Worm (Caenorhabditis elegans) whole organism, L1 larva: ENCODE measurements around the gene npl-10.

Experiments
- C04F5.9 ChIP-seq: sonication (generic microtip); optimal IDR thresholded peaks from 2 replicates; lab custom pipeline; 2016; ENCODE audit warnings: missing genetic modification characterization, missing compliant biosample characterization
- C16A3.4 ChIP-seq: fragments of 150-350 bp; optimal IDR thresholded peaks from 2 replicates; lab custom pipeline; 2014; ENCODE audit warnings: missing biosample characterization, missing genetic modification characterization
- F16B12.6 ChIP-seq: fragments of 150-350 bp; optimal IDR thresholded peaks from 2 replicates; lab custom pipeline; 2014; ENCODE audit warnings: missing biosample characterization, missing genetic modification characterization
- Y116A8C.19 ChIP-seq: sonication (generic microtip); optimal IDR thresholded peaks from 2 replicates; lab custom pipeline; 2016; ENCODE audit warnings: missing compliant biosample characterization, missing genetic modification characterization, borderline replicate concordance
- aha-1 ChIP-seq: fragments of 150-350 bp; optimal IDR thresholded peaks from 2 replicates; lab custom pipeline; 2014; ENCODE audit warnings: missing biosample characterization, missing genetic modification characterization
- alr-1 ChIP-seq: fragments of 200-800 bp; sonication (Bioruptor generic); optimal IDR thresholded peaks from 2 replicates; lab custom pipeline; 2018; ENCODE audit warnings: borderline replicate concordance, mild to moderate bottlenecking, missing genetic modification characterization, missing compliant biosample characterization
- aly-2 ChIP-seq: fragments of 150-350 bp; optimal IDR thresholded peaks from 2 replicates; lab custom pipeline; 2014; ENCODE audit warnings: missing biosample characterization, missing genetic modification characterization
- blmp-1 ChIP-seq: fragments of 150-350 bp; optimal IDR thresholded peaks from 2 replicates; lab custom pipeline; 2014; ENCODE audit warnings: missing biosample characterization, missing genetic modification characterization
- ceh-63 ChIP-seq: fragments of 200-800 bp; sonication (Bioruptor generic); optimal IDR thresholded peaks from 2 replicates; lab custom pipeline; 2018; ENCODE audit warnings: mild to moderate bottlenecking, missing genetic modification characterization, missing compliant biosample characterization
- ceh-8 ChIP-seq: fragments of 200-800 bp; sonication (Bioruptor generic); optimal IDR thresholded peaks from 2 replicates; lab custom pipeline; 2018; ENCODE audit warnings: mild to moderate bottlenecking, missing genetic modification characterization, moderate library complexity, missing compliant biosample characterization
- ceh-88 ChIP-seq: fragments of 200-800 bp; sonication (Bioruptor generic); IDR thresholded peaks from 2 replicates; pipeline ENCODE4 v1.3.6; 2022; ENCODE audit warnings: missing genetic modification characterization, missing compliant biosample characterization
- ces-1 ChIP-seq: fragments of 150-350 bp; optimal IDR thresholded peaks from 2 replicates; lab custom pipeline; 2014; ENCODE audit warnings: missing biosample characterization, missing genetic modification reagents, missing genetic modification characterization
- dsc-1 ChIP-seq: sonication (generic microtip); optimal IDR thresholded peaks from 2 replicates; lab custom pipeline; 2016; ENCODE audit warnings: mild to moderate bottlenecking, missing genetic modification characterization, missing compliant biosample characterization
- efl-1 ChIP-seq, 4 experiments: fragments of 150-350 bp; optimal IDR thresholded peaks in 3 of 4; peaks in 1 of 4; 1 replicate in 1 of 4; 2 replicates in 3 of 4; lab custom pipeline; 2014; ENCODE audit warnings: missing biosample characterization in 2 of 4, missing genetic modification characterization in 2 of 4, missing genetic modification reagents in 2 of 4
- elt-2 ChIP-seq: sonication (generic microtip); optimal IDR thresholded peaks from 2 replicates; lab custom pipeline; 2016; ENCODE audit warnings: missing genetic modification characterization, mild to moderate bottlenecking, inconsistent platforms, missing compliant biosample characterization, missing genetic modification reagents
- ets-5 ChIP-seq: fragments of 200-800 bp; sonication (Bioruptor generic); IDR thresholded peaks from 2 replicates; pipeline ENCODE4 v1.3.6; 2022; ENCODE audit warnings: missing genetic modification characterization, missing compliant biosample characterization
- isw-1 ChIP-seq: fragments of 200-800 bp; sonication (Bioruptor generic); IDR thresholded peaks from 2 replicates; pipeline ENCODE4 v1.3.6; 2022; ENCODE audit warnings: missing genetic modification characterization, missing compliant biosample characterization
- jun-1 ChIP-seq: fragments of 150-350 bp; optimal IDR thresholded peaks from 2 replicates; lab custom pipeline; 2014; ENCODE audit warnings: missing biosample characterization, missing genetic modification reagents, missing genetic modification characterization
- lin-13 ChIP-seq: fragments of 150-350 bp; optimal IDR thresholded peaks from 2 replicates; lab custom pipeline; 2014; ENCODE audit warnings: missing biosample characterization, missing genetic modification reagents, missing genetic modification characterization
- lin-14 ChIP-seq: fragments of 200-800 bp; sonication (Bioruptor generic); optimal IDR thresholded peaks from 2 replicates; lab custom pipeline; 2018; ENCODE audit warnings: mild to moderate bottlenecking, missing genetic modification characterization, moderate library complexity, missing compliant biosample characterization
- mab-9 ChIP-seq: fragments of 200-800 bp; sonication (Bioruptor generic); IDR thresholded peaks from 2 replicates; pipeline ENCODE4 v1.3.6; 2022; ENCODE audit warnings: missing genetic modification reagents, missing genetic modification characterization, missing compliant biosample characterization
- nhr-28 ChIP-seq: fragments of 150-350 bp; optimal IDR thresholded peaks from 2 replicates; lab custom pipeline; 2014; ENCODE audit warnings: missing biosample characterization, missing genetic modification characterization
- nhr-47 ChIP-seq: sonication (generic microtip); optimal IDR thresholded peaks from 2 replicates; lab custom pipeline; 2016; ENCODE audit warnings: mild to moderate bottlenecking, missing genetic modification characterization, moderate library complexity, missing compliant biosample characterization
- nhr-71 ChIP-seq: sonication (generic microtip); optimal IDR thresholded peaks from 2 replicates; lab custom pipeline; 2016; ENCODE audit warnings: mild to moderate bottlenecking, missing genetic modification characterization, moderate library complexity, missing compliant biosample characterization
- nhr-77 ChIP-seq: fragments of 150-350 bp; optimal IDR thresholded peaks from 2 replicates; lab custom pipeline; 2014; ENCODE audit warnings: missing biosample characterization, missing genetic modification characterization
- nhr-84 ChIP-seq: sonication (generic microtip); optimal IDR thresholded peaks from 2 replicates; lab custom pipeline; 2017; ENCODE audit warnings: missing biosample characterization, missing genetic modification characterization
- nhr-90 ChIP-seq: sonication (generic microtip); optimal IDR thresholded peaks from 2 replicates; lab custom pipeline; 2016; ENCODE audit warnings: mild to moderate bottlenecking, missing genetic modification characterization, missing compliant biosample characterization; ENCODE audit not compliant: poor library complexity
- pax-3 ChIP-seq: fragments of 200-800 bp; sonication (Bioruptor generic); optimal IDR thresholded peaks from 2 replicates; lab custom pipeline; 2018; ENCODE audit warnings: mild to moderate bottlenecking, missing genetic modification characterization, moderate library complexity, missing compliant biosample characterization
- rnt-1 ChIP-seq: sonication (generic microtip); optimal IDR thresholded peaks from 2 replicates; lab custom pipeline; 2016; ENCODE audit warnings: mild to moderate bottlenecking, missing genetic modification characterization, moderate library complexity, missing compliant biosample characterization
- snpc-4 ChIP-seq: fragments of 150-350 bp; optimal IDR thresholded peaks from 2 replicates; lab custom pipeline; 2014; ENCODE audit warnings: missing biosample characterization, missing genetic modification characterization
- snu-23 ChIP-seq: sonication (generic microtip); optimal IDR thresholded peaks from 2 replicates; lab custom pipeline; 2016; ENCODE audit warnings: missing genetic modification characterization, missing compliant biosample characterization
- unc-62 ChIP-seq: fragments of 150-350 bp; optimal IDR thresholded peaks from 2 replicates; lab custom pipeline; 2014; ENCODE audit warnings: missing biosample characterization, missing genetic modification reagents, missing genetic modification characterization
- unc-98 ChIP-seq: fragments of 200-800 bp; sonication (Bioruptor generic); IDR thresholded peaks from 2 replicates; pipeline ENCODE4 v1.3.6; 2022; ENCODE audit warnings: missing genetic modification characterization, missing compliant biosample characterization
- zip-4 ChIP-seq: fragments of 200-800 bp; sonication (Bioruptor generic); optimal IDR thresholded peaks from 2 replicates; lab custom pipeline; 2018; ENCODE audit warnings: mild to moderate bottlenecking, missing genetic modification characterization, moderate library complexity, missing compliant biosample characterization
- ztf-11 ChIP-seq, 2 experiments: sonication (generic microtip); optimal IDR thresholded peaks; 2 replicates each; lab custom pipeline; 2016 to 2017; ENCODE audit warnings: missing genetic modification characterization in 2 of 2, missing biosample characterization in 1 of 2, missing compliant biosample characterization in 1 of 2
- ztf-4 ChIP-seq: fragments of 150-350 bp; optimal IDR thresholded peaks from 2 replicates; lab custom pipeline; 2014; ENCODE audit warnings: missing biosample characterization, missing genetic modification characterization

Gene npl-10

ce11 chrIII:3907587-3907986 lies 28.1 kb downstream of the npl-10 start, which contains the start of gene mmcm-1:
Gene mmcm-1 (minus strand): TSS chrIII:3907687.
- TF ChIP-seq efl-1 (optimal IDR thresholded peaks at IDR 0.05; lab: Kevin White, UChicago) (no peak), efl-1 (GFP tag; optimal IDR thresholded peaks at IDR 0.05 in 1 of 2; lab: Kevin White, UChicago) (no peak), nhr-71 (no peak), isw-1 (GFP tag; lab: Robert Waterston, UW) (no peak), elt-2 (tag; lab: Kevin White, UChicago) (no peak), snpc-4 (tag; lab: Kevin White, UChicago) (no peak), ztf-4 (tag; lab: Kevin White, UChicago) (no peak), F16B12.6 (tag; lab: Kevin White, UChicago) (no peak), aly-2 (tag; lab: Kevin White, UChicago) (no peak), blmp-1 (tag; lab: Kevin White, UChicago) (no peak), mab-9 (no peak), C16A3.4 (tag; lab: Kevin White, UChicago) (no peak), alr-1 (tag; lab: Kevin White, UChicago) (no peak), aha-1 (tag; lab: Kevin White, UChicago) (no peak), ceh-8 (GFP tag; lab: Kevin White, UChicago) (no peak), lin-13 (no peak), unc-98 (no peak), Y116A8C.19 (tag; lab: Kevin White, UChicago) (no peak), zip-4 (GFP tag; lab: Kevin White, UChicago) (no peak)

ce11 chrIII:3906481-3906880 lies 29.2 kb downstream of the npl-10 start:
- TF ChIP-seq nhr-84 (tag; lab: Kevin White, UChicago): no peak
- no peak for TF ChIP-seq ces-1
- no peak for TF ChIP-seq lin-14
- no peak for TF ChIP-seq snu-23
- no peak for TF ChIP-seq ceh-88 (GFP tag; lab: Robert Waterston, UW)
- TF ChIP-seq C04F5.9 (tag; lab: Kevin White, UChicago): no peak
- TF ChIP-seq ztf-4 (tag; lab: Kevin White, UChicago): no peak
- TF ChIP-seq ets-5: no peak
- no peak for TF ChIP-seq elt-2 (tag; lab: Kevin White, UChicago)
- no peak for TF ChIP-seq jun-1
- no peak for TF ChIP-seq nhr-90 (tag; lab: Kevin White, UChicago)
- TF ChIP-seq nhr-47: no peak
- no peak for TF ChIP-seq ceh-63 (GFP tag; lab: Kevin White, UChicago)
- no peak for TF ChIP-seq lin-13
- TF ChIP-seq Y116A8C.19 (tag; lab: Kevin White, UChicago): no peak
- TF ChIP-seq zip-4 (GFP tag; lab: Kevin White, UChicago): no peak
- TF ChIP-seq nhr-28: no peak
- TF ChIP-seq rnt-1 (tag; lab: Kevin White, UChicago): no peak

- no peak for TF ChIP-seq dsc-1 (tag; lab: Kevin White, UChicago)
- no peak for TF ChIP-seq efl-1 (optimal IDR thresholded peaks at IDR 0.05; lab: Kevin White, UChicago)
- peak in 1 of 2 experiments; percentile 51 for TF ChIP-seq efl-1 (GFP tag; optimal IDR thresholded peaks at IDR 0.05 in 1 of 2; lab: Kevin White, UChicago)
- peak; percentile 3 for TF ChIP-seq nhr-71
- TF ChIP-seq ztf-4 (tag; lab: Kevin White, UChicago): peak; percentile 56
These were observed 33.0 kb downstream of the npl-10 start for ce11 chrIII:3902588-3903325.

- no peak for TF ChIP-seq snpc-4 (tag; lab: Kevin White, UChicago)
- no peak for TF ChIP-seq pax-3
- TF ChIP-seq nhr-77 (tag; lab: Kevin White, UChicago): no peak
- no peak for TF ChIP-seq lin-14
- TF ChIP-seq alr-1 (tag; lab: Kevin White, UChicago): no peak
- TF ChIP-seq jun-1: no peak
- no peak for TF ChIP-seq unc-62 (GFP tag; lab: Kevin White, UChicago)
- TF ChIP-seq zip-4 (GFP tag; lab: Kevin White, UChicago): no peak
- no peak for TF ChIP-seq ztf-11 (tag; optimal IDR thresholded peaks at IDR 0.05; lab: Kevin White, UChicago)
These were observed 34.2 kb downstream of the npl-10 start, which contains the start of gene tir-1 for ce11 chrIII:3901542-3901941. Gene tir-1 (minus strand): TSS chrIII:3901642.
